Fruit fly (Drosophila melanogaster) Kc167 (cell line): ENCODE data around the gene 14-3-3epsilon.

ENCODE experiments used
- Myc ChIP-seq: fragments of >200 bp; optimal IDR thresholded peaks from 2 replicates; lab custom pipeline; 2017; ENCODE audit warnings: missing external identifiers
- Sin3A ChIP-seq: fragments of >200 bp; optimal IDR thresholded peaks from 2 replicates; lab custom pipeline; 2018; ENCODE audit warnings: missing external identifiers
- insv ChIP-seq: fragments of >200 bp; optimal IDR thresholded peaks from 3 replicates; lab custom pipeline; 2018; ENCODE audit warnings: missing external identifiers
- psq ChIP-seq: fragments of >200 bp; optimal IDR thresholded peaks from 2 replicates; lab custom pipeline; 2017; ENCODE audit warnings: missing external identifiers
- ttk ChIP-seq: sonication (Bioruptor generic); optimal IDR thresholded peaks from 2 replicates; lab custom pipeline; 2017; ENCODE audit warnings: missing external identifiers

dm6 chr3R:18277406-18277805 is 35.1 kb downstream of the 14-3-3epsilon start:
- TF ChIP-seq Myc (lab: Kevin White, UChicago), result no peak
- TF ChIP-seq psq (lab: Kevin White, UChicago), result no peak
- TF ChIP-seq ttk (lab: Kevin White, UChicago), result no peak
- TF ChIP-seq insv (lab: Kevin White, UChicago), result no peak
- TF ChIP-seq Sin3A, result no peak
